Fruit fly (Drosophila melanogaster) whole organism, pupa: Measurements from ENCODE around the gene drl.

Experiments used
- CG8159 ChIP-seq: fragments of 200-800 bp; sonication (Bioruptor generic); optimal IDR thresholded peaks from 3 replicates; lab custom pipeline; 2018; ENCODE audit warnings: missing biosample characterization, mild to moderate bottlenecking, missing genetic modification characterization, moderate library complexity
- D1 ChIP-seq: fragments of 200-800 bp; sonication (Bioruptor generic); optimal IDR thresholded peaks from 2 replicates; lab custom pipeline; 2018; ENCODE audit warnings: missing biosample characterization, mild to moderate bottlenecking, missing genetic modification characterization, moderate library complexity
- Snoo ChIP-seq: fragments of 200-800 bp; sonication (Bioruptor generic); optimal IDR thresholded peaks from 3 replicates; lab custom pipeline; 2017; ENCODE audit warnings: missing biosample characterization, mild to moderate bottlenecking, missing genetic modification characterization, inconsistent platforms

- TF ChIP-seq D1 (no peak), CG8159 (no peak), Snoo (tag; lab: Kevin White, UChicago) (no peak)
Observed at dm6 chr2L:19165998-19166397, 24.1 kb upstream of the drl start.
